Worm (Caenorhabditis elegans): ENCODE measurements around the gene F46C5.1.

- TF ChIP-seq lin-39 (tag; optimal IDR thresholded peaks at IDR 0.05) (no peak), swsn-7 (tag; optimal IDR thresholded peaks at IDR 0.05) (no peak), hlh-17 (GFP tag; optimal IDR thresholded peaks at IDR 0.05; ENCODE audit: borderline replicate concordance) (no peak), rnt-1 (tag; optimal IDR thresholded peaks at IDR 0.05) (no peak), egl-27 (tag; optimal IDR thresholded peaks at IDR 0.05) (no peak), lin-13 (GFP tag; optimal IDR thresholded peaks at IDR 0.05) (no peak), C16A3.4 (tag; optimal IDR thresholded peaks at IDR 0.05) (no peak), ama-1 (optimal IDR thresholded peaks at IDR 0.05) (no peak), nhr-19 (GFP tag; conservative IDR thresholded peaks at IDR 0.05) (no peak), unc-62 (GFP tag; optimal IDR thresholded peaks at IDR 0.05) (no peak)
Observed at ce11 chrII:8770675-8771074, 50.3 kb downstream of the F46C5.1 start, which contains the start of gene let-19.

Data from whole organism, L1 larva.